Worm (Caenorhabditis elegans) whole organism, L4 larva: Measurements from ENCODE around the gene C31G12.4.

ENCODE experiments used
- F26F4.8 ChIP-seq: fragments of 200-800 bp; sonication (Bioruptor generic); conservative IDR thresholded peaks from 2 replicates; pipeline ENCODE4 v1.3.6; 2022; ENCODE audit warnings: missing genetic modification characterization, missing compliant biosample characterization
- nhr-237 ChIP-seq: sonication (generic microtip); optimal IDR thresholded peaks from 2 replicates; lab custom pipeline; 2017; ENCODE audit warnings: missing biosample characterization, missing genetic modification characterization
- zfp-3 ChIP-seq: fragments of 200-800 bp; sonication (Bioruptor generic); conservative IDR thresholded peaks from 2 replicates; pipeline ENCODE4 v1.3.6; 2022; ENCODE audit warnings: missing genetic modification reagents, missing genetic modification characterization, missing compliant biosample characterization
- ztf-11 ChIP-seq: fragments of 150-350 bp; optimal IDR thresholded peaks from 2 replicates; lab custom pipeline; 2014; ENCODE audit warnings: missing biosample characterization, missing genetic modification characterization

DNA sequence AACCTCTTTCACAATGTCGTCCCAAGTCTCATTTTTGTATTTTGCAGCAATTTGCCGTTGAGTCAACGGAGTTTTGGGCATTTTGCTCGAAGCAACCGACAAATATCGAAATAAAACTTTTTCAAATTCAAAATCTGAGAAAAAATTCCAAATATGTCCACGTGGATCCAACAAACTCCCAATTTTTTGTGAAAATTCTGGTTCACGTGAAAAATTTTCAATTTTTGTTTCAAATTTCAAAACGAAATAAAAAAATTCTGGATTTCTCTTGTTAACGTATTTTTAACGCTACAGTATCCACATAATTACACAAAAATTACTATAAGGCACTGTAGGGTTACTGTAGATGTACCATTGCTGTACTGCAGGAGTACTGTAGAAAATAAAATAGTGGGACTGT, 17.3 kb downstream of the C31G12.4 start, which contains the start of gene C14A6.13:
- TF ChIP-seq nhr-237 (tag; lab: Kevin White, UChicago) (no peak), ztf-11 (tag; lab: Kevin White, UChicago) (no peak), F26F4.8 (no peak), zfp-3 (GFP tag; lab: Robert Waterston, UW) (no peak)
